Worm (Caenorhabditis elegans) whole organism, mixed stage, embryonic: ENCODE measurements around the gene fbxb-72.

Source experiments
- blmp-1 ChIP-seq: fragments of 150-350 bp; optimal IDR thresholded peaks from 2 replicates; lab custom pipeline; 2014; ENCODE audit warnings: missing biosample characterization, missing genetic modification characterization
- ceh-39 ChIP-seq: fragments of 150-350 bp; optimal IDR thresholded peaks from 2 replicates; lab custom pipeline; 2014; ENCODE audit warnings: missing biosample characterization, missing genetic modification characterization
- ceh-83 ChIP-seq: fragments of 200-800 bp; sonication (Bioruptor generic); optimal IDR thresholded peaks from 2 replicates; lab custom pipeline; 2018; ENCODE audit warnings: mild to moderate bottlenecking, missing genetic modification characterization, missing compliant biosample characterization
- ces-1 ChIP-seq: fragments of 150-350 bp; optimal IDR thresholded peaks from 2 replicates; lab custom pipeline; 2014; ENCODE audit warnings: missing biosample characterization, missing genetic modification reagents, missing genetic modification characterization
- flh-1 ChIP-seq: fragments of 200-800 bp; sonication (Bioruptor generic); optimal IDR thresholded peaks from 2 replicates; lab custom pipeline; 2018; ENCODE audit warnings: mild to moderate bottlenecking, missing genetic modification characterization, moderate library complexity, missing compliant biosample characterization
- hlh-1 ChIP-seq: fragments of 150-350 bp; optimal IDR thresholded peaks from 2 replicates; lab custom pipeline; 2014; ENCODE audit warnings: missing biosample characterization, missing genetic modification reagents, missing genetic modification characterization
- lin-32 ChIP-seq: fragments of 200-800 bp; sonication (Bioruptor generic); optimal IDR thresholded peaks from 2 replicates; lab custom pipeline; 2018; ENCODE audit warnings: mild to moderate bottlenecking, missing genetic modification characterization, missing compliant biosample characterization
- lsy-2 ChIP-seq: fragments of 150-350 bp; optimal IDR thresholded peaks from 2 replicates; lab custom pipeline; 2014; ENCODE audit warnings: missing biosample characterization, missing genetic modification characterization
- mep-1 ChIP-seq: fragments of 150-350 bp; optimal IDR thresholded peaks from 2 replicates; lab custom pipeline; 2017; ENCODE audit warnings: missing biosample characterization, missing genetic modification reagents, missing genetic modification characterization, inconsistent platforms
- mls-2 ChIP-seq: sonication (generic microtip); optimal IDR thresholded peaks from 2 replicates; lab custom pipeline; 2016; ENCODE audit warnings: mild to moderate bottlenecking, missing genetic modification characterization, moderate library complexity, missing compliant biosample characterization
- nhr-12 ChIP-seq: fragments of 150-350 bp; optimal IDR thresholded peaks from 2 replicates; lab custom pipeline; 2014; ENCODE audit warnings: missing biosample characterization, missing genetic modification characterization
- nhr-28 ChIP-seq: fragments of 150-350 bp; optimal IDR thresholded peaks from 2 replicates; lab custom pipeline; 2014; ENCODE audit warnings: missing biosample characterization, missing genetic modification characterization
- sem-2 ChIP-seq: fragments of 200-800 bp; sonication (Bioruptor generic); optimal IDR thresholded peaks from 2 replicates; lab custom pipeline; 2018; ENCODE audit warnings: mild to moderate bottlenecking, missing genetic modification characterization, missing compliant biosample characterization
- unc-39 ChIP-seq: fragments of 150-350 bp; optimal IDR thresholded peaks from 2 replicates; lab custom pipeline; 2014; ENCODE audit warnings: missing biosample characterization, missing genetic modification characterization
- unc-62 ChIP-seq: fragments of 150-350 bp; optimal IDR thresholded peaks from 2 replicates; lab custom pipeline; 2014; ENCODE audit warnings: missing biosample characterization, missing genetic modification reagents, missing genetic modification characterization
- zip-8 ChIP-seq: fragments of 150-350 bp; optimal IDR thresholded peaks from 2 replicates; lab custom pipeline; 2014; ENCODE audit warnings: missing biosample characterization, missing genetic modification characterization

Gene fbxb-72

DNA sequence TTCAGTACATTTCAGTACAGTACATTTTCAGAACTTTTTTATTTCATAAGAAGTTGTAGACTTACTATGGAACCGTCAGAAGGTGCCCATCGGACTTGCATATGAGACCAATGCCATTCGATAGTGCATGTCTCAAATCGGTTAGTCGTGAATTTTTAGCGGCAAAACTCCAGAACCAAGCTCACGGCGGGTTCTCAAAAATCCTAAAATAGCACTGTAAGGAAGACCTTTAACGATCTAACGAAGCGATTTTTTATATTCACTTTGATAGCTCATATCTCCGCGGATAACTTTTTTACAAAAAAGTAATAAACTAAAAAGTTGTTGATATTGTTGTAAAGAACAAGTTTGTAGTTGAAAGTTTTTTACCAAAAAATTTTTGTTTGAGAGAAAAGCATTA is 49.5 kb downstream of the fbxb-72 start, which contains the start of gene sru-25:
Gene sru-25 (minus strand): TSS at position 101 of the 400 bp plus-strand sequence.
- TF ChIP-seq sem-2 (GFP tag; lab: Kevin White, UChicago) (no peak), nhr-12 (tag; lab: Kevin White, UChicago) (no peak), hlh-1 (no peak), lin-32 (GFP tag; lab: Kevin White, UChicago) (no peak), zip-8 (tag; lab: Kevin White, UChicago) (no peak), flh-1 (GFP tag; lab: Kevin White, UChicago) (no peak), unc-62 (GFP tag; lab: Kevin White, UChicago) (no peak), mep-1 (tag; lab: Kevin White, UChicago) (no peak), ceh-39 (tag; lab: Kevin White, UChicago) (no peak), nhr-28 (tag; lab: Kevin White, UChicago) (no peak), ces-1 (GFP tag; lab: Kevin White, UChicago) (no peak), mls-2 (tag; lab: Kevin White, UChicago) (no peak), unc-39 (no peak), ceh-83 (no peak), blmp-1 (tag; lab: Kevin White, UChicago) (no peak), lsy-2 (no peak)
